Worm (Caenorhabditis elegans): ENCODE data around the gene F45G2.8.

DNA sequence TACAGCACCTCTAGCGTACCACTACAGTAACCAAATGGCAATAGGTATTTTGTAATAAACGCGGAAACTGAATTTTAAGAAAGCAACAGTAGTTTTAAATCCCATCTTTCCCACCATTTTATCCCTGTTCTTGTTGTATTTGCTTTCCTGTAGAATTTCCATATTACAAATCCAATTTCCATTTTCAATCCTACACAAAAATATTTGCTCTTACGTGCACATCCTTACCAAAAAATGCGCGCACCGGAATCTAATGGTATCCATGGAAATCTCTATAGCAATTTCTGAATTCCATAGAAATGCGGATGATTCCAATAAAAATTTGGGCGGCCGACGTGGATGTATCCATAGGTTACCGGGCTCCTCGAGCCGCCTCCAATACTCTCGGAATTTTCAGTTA, 5.3 kb downstream of the F45G2.8 start, which contains the start of gene trf-1:
- no peak for TF ChIP-seq C38D4.7 (GFP tag; optimal IDR thresholded peaks at IDR 0.05)
- TF ChIP-seq ama-1 (optimal IDR thresholded peaks at IDR 0.05), result no peak
- TF ChIP-seq elt-2 (tag; optimal IDR thresholded peaks at IDR 0.05), result no peak
- no peak for TF ChIP-seq ttx-3 (tag; optimal IDR thresholded peaks at IDR 0.05)
- no peak for TF ChIP-seq F13H6.1 (tag; optimal IDR thresholded peaks at IDR 0.05)
- TF ChIP-seq nhr-11 (tag; optimal IDR thresholded peaks at IDR 0.05), result no peak
- TF ChIP-seq tbx-2 (tag; optimal IDR thresholded peaks at IDR 0.05), result no peak
- no peak for TF ChIP-seq pha-4 (tag; optimal IDR thresholded peaks at IDR 0.05)
- TF ChIP-seq lin-11 (tag; optimal IDR thresholded peaks at IDR 0.05), result no peak
- no peak for TF ChIP-seq fkh-10 (GFP tag; optimal IDR thresholded peaks at IDR 0.05)
- TF ChIP-seq fkh-6 (tag; optimal IDR thresholded peaks at IDR 0.05), result no peak
- TF ChIP-seq unc-55 (GFP tag; optimal IDR thresholded peaks at IDR 0.05), result no peak

Measured in whole organism, late embryonic.